Worm (Caenorhabditis elegans): ENCODE results near the gene gly-7.
A peak's percentile ranks its signal among the peaks of the same experiment; 100 is the strongest.

The gly-7 gene

ce11 chrV:1794218-1794617 is 26.9 kb downstream of the gly-7 start, which contains the start of gene F36H9.1:
TSS of gene F36H9.1 (plus strand) at chrV:1794518.
- no peak for TF ChIP-seq fkh-4 (tag; optimal IDR thresholded peaks at IDR 0.05; ENCODE audit: borderline replicate concordance)
- no peak for TF ChIP-seq irx-1 (tag; optimal IDR thresholded peaks at IDR 0.05)
- no peak for TF ChIP-seq nhr-90 (tag; optimal IDR thresholded peaks at IDR 0.05; ENCODE audit: poor library complexity)
- TF ChIP-seq vab-15 (tag; optimal IDR thresholded peaks at IDR 0.05) = no peak
- TF ChIP-seq unc-30 (tag; optimal IDR thresholded peaks at IDR 0.05) = no peak
- no peak for TF ChIP-seq elt-2 (tag; optimal IDR thresholded peaks at IDR 0.05)
- TF ChIP-seq ceh-63 (GFP tag; optimal IDR thresholded peaks at IDR 0.05) = no peak
- TF ChIP-seq hlh-4 (tag; optimal IDR thresholded peaks at IDR 0.05) = no peak
- TF ChIP-seq swsn-7 (tag; optimal IDR thresholded peaks at IDR 0.05) = no peak
- no peak for TF ChIP-seq sptf-1 (tag; optimal IDR thresholded peaks at IDR 0.05)
- TF ChIP-seq lin-14 (GFP tag; optimal IDR thresholded peaks at IDR 0.05) = no peak
- TF ChIP-seq pqm-1 (tag; optimal IDR thresholded peaks at IDR 0.05) = no peak
- TF ChIP-seq C34B4.2 (tag; optimal IDR thresholded peaks at IDR 0.05) = no peak
- TF ChIP-seq Y116A8C.19 (tag; optimal IDR thresholded peaks at IDR 0.05; ENCODE audit: borderline replicate concordance) = no peak
- no peak for TF ChIP-seq ets-5 (GFP tag; IDR thresholded peaks at IDR 0.05)

ce11 chrV:1789495-1789894 is 31.6 kb downstream of the gly-7 start:
- TF ChIP-seq lin-39 (tag; optimal IDR thresholded peaks at IDR 0.05) (no peak), nhr-85 (tag) (peak; percentile 36), fkh-8 (tag; optimal IDR thresholded peaks at IDR 0.05) (no peak), lir-3 (tag; optimal IDR thresholded peaks at IDR 0.05; ENCODE audit: poor library complexity) (no peak), jun-1 (tag; optimal IDR thresholded peaks at IDR 0.05) (peak; percentile 14), mdl-1 (tag; optimal IDR thresholded peaks at IDR 0.05) (peak in 1 of 2 experiments; percentile 10), nhr-71 (tag; optimal IDR thresholded peaks at IDR 0.05) (no peak), blmp-1 (tag; optimal IDR thresholded peaks at IDR 0.05) (peak; percentile 75)

- TF ChIP-seq sup-37 (GFP tag; optimal IDR thresholded peaks at IDR 0.05) (no peak), lin-14 (GFP tag; optimal IDR thresholded peaks at IDR 0.05) (no peak), mep-1 (tag; optimal IDR thresholded peaks at IDR 0.05) (no peak), sox-4 (tag; optimal IDR thresholded peaks at IDR 0.05) (no peak)
Measured at ce11 chrV:1788157-1788556, 33.0 kb downstream of the gly-7 start, which contains the start of gene F36H9.2. TSS of gene F36H9.2 (plus strand) at chrV:1788457.

- TF ChIP-seq ztf-11 (tag; optimal IDR thresholded peaks at IDR 0.05) (no peak), unc-130 (tag; optimal IDR thresholded peaks at IDR 0.05) (no peak), nhr-19 (GFP tag; conservative IDR thresholded peaks at IDR 0.05) (no peak), nhr-11 (tag; optimal IDR thresholded peaks at IDR 0.05) (no peak), dsc-1 (tag; optimal IDR thresholded peaks at IDR 0.05) (no peak), vab-15 (tag; optimal IDR thresholded peaks at IDR 0.05) (no peak), C16A3.4 (tag; optimal IDR thresholded peaks at IDR 0.05) (no peak), fos-1 (tag; optimal IDR thresholded peaks at IDR 0.05) (no peak), snpc-4 (tag; optimal IDR thresholded peaks at IDR 0.05) (no peak), xbp-1 (tag; optimal IDR thresholded peaks at IDR 0.05) (no peak), ceh-90 (tag; optimal IDR thresholded peaks at IDR 0.05) (no peak), F16B12.6 (tag; optimal IDR thresholded peaks at IDR 0.05) (no peak), pax-3 (tag; optimal IDR thresholded peaks at IDR 0.05) (no peak), nhr-28 (tag; optimal IDR thresholded peaks at IDR 0.05) (no peak), nhr-85 (tag) (no peak)
Measured at ce11 chrV:1781922-1782321, 39.2 kb downstream of the gly-7 start, which contains the start of gene F36H9.5. TSS of gene F36H9.5 (minus strand) at chrV:1782022.

Data from whole organism, L1 larva.